Worm (Caenorhabditis elegans) whole organism, L4 larva: ENCODE results near the gene srb-11.

ENCODE experiments used
- D1046.2 ChIP-seq: fragments of 200-800 bp; sonication (Bioruptor generic); IDR thresholded peaks from 2 replicates; pipeline ENCODE4 v1.3.6; 2022; ENCODE audit warnings: missing genetic modification characterization, missing compliant biosample characterization
- F26F4.8 ChIP-seq: fragments of 200-800 bp; sonication (Bioruptor generic); conservative IDR thresholded peaks from 2 replicates; pipeline ENCODE4 v1.3.6; 2022; ENCODE audit warnings: missing genetic modification characterization, missing compliant biosample characterization
- F49E8.2 ChIP-seq: sonication (generic microtip); optimal IDR thresholded peaks from 2 replicates; lab custom pipeline; 2016; ENCODE audit warnings: missing compliant biosample characterization, mild to moderate bottlenecking, missing genetic modification characterization, borderline replicate concordance
- T20F7.1 ChIP-seq: fragments of 200-800 bp; sonication (Bioruptor generic); optimal IDR thresholded peaks from 2 replicates; lab custom pipeline; 2018; ENCODE audit warnings: mild to moderate bottlenecking, missing genetic modification characterization, missing compliant biosample characterization
- T26A8.4 ChIP-seq: fragments of 200-800 bp; sonication (Bioruptor generic); IDR thresholded peaks from 2 replicates; pipeline ENCODE4 v1.3.6; 2022; ENCODE audit warnings: missing genetic modification characterization, missing compliant biosample characterization
- Y48G9A.11 ChIP-seq: fragments of 200-800 bp; sonication (Bioruptor generic); IDR thresholded peaks from 2 replicates; pipeline ENCODE4 v1.3.6; 2022; ENCODE audit warnings: missing genetic modification reagents, missing genetic modification characterization, missing compliant biosample characterization
- Y5F2A.4 ChIP-seq: fragments of 200-800 bp; sonication (Bioruptor generic); optimal IDR thresholded peaks from 2 replicates; lab custom pipeline; 2018; ENCODE audit warnings: mild to moderate bottlenecking, missing genetic modification characterization, missing compliant biosample characterization
- aha-1 ChIP-seq: fragments of 150-350 bp; peaks from one replicate; lab custom pipeline; 2014; ENCODE audit warnings: missing biosample characterization, missing genetic modification characterization
- attf-4 ChIP-seq: sonication (generic microtip); optimal IDR thresholded peaks from 3 replicates; lab custom pipeline; 2017; ENCODE audit warnings: missing biosample characterization, missing genetic modification characterization
- ceh-44 ChIP-seq: fragments of 200-800 bp; sonication (Bioruptor generic); IDR thresholded peaks from 2 replicates; pipeline ENCODE4 v1.3.6; 2022; ENCODE audit warnings: missing genetic modification reagents, missing genetic modification characterization, missing compliant biosample characterization
- ceh-62 ChIP-seq: sonication (generic microtip); optimal IDR thresholded peaks from 2 replicates; lab custom pipeline; 2017; ENCODE audit warnings: missing biosample characterization, missing genetic modification characterization
- ceh-82 ChIP-seq: sonication (generic microtip); optimal IDR thresholded peaks from 2 replicates; lab custom pipeline; 2017; ENCODE audit warnings: missing biosample characterization, missing genetic modification characterization
- ces-1 ChIP-seq: fragments of 150-350 bp; sonication (generic microtip); optimal IDR thresholded peaks from 4 replicates; lab custom pipeline; 2014; ENCODE audit warnings: missing biosample characterization, missing genetic modification reagents, missing genetic modification characterization
- daf-8 ChIP-seq: fragments of 200-800 bp; sonication (Bioruptor generic); IDR thresholded peaks from 2 replicates; pipeline ENCODE4 v1.3.6; 2022; ENCODE audit warnings: missing genetic modification characterization, missing compliant biosample characterization
- dmd-8 ChIP-seq: fragments of 200-800 bp; sonication (Bioruptor generic); IDR thresholded peaks from 2 replicates; pipeline ENCODE4 v1.3.6; 2022; ENCODE audit warnings: missing genetic modification characterization, missing compliant biosample characterization
- duxl-1 ChIP-seq: sonication (generic microtip); optimal IDR thresholded peaks from 2 replicates; lab custom pipeline; 2016; ENCODE audit warnings: mild to moderate bottlenecking, missing genetic modification characterization, moderate library complexity, missing compliant biosample characterization; ENCODE audit not compliant: poor library complexity
- dve-1 ChIP-seq: sonication (generic microtip); optimal IDR thresholded peaks from 2 replicates; lab custom pipeline; 2017; ENCODE audit warnings: antibody characterized with exemption, mild to moderate bottlenecking, missing genetic modification characterization, missing compliant biosample characterization; ENCODE audit not compliant: insufficient read depth
- egl-43 ChIP-seq: fragments of 200-800 bp; sonication (Bioruptor generic); IDR thresholded peaks from 2 replicates; pipeline ENCODE4 v1.3.6; 2022; ENCODE audit warnings: missing genetic modification reagents, missing genetic modification characterization, missing compliant biosample characterization
- fkh-10 ChIP-seq: fragments of 150-350 bp; optimal IDR thresholded peaks from 2 replicates; lab custom pipeline; 2014; ENCODE audit warnings: missing biosample characterization, missing genetic modification reagents, missing genetic modification characterization
- gei-8 ChIP-seq: fragments of 200-800 bp; sonication (Bioruptor generic); optimal IDR thresholded peaks from 2 replicates; lab custom pipeline; 2018; ENCODE audit warnings: mild to moderate bottlenecking, missing genetic modification characterization, missing compliant biosample characterization
- hif-1 ChIP-seq, 2 experiments: sonication (generic microtip); optimal IDR thresholded peaks; 2 replicates each; lab custom pipeline; 2016 to 2017; ENCODE audit warnings: missing compliant biosample characterization in 2 of 2, missing genetic modification characterization in 2 of 2, missing genetic modification reagents in 2 of 2, missing genotype in 2 of 2, mild to moderate bottlenecking in 1 of 2
- hlh-11 ChIP-seq: fragments of 200-800 bp; sonication (Bioruptor generic); optimal IDR thresholded peaks from 2 replicates; lab custom pipeline; 2018; ENCODE audit warnings: mild to moderate bottlenecking, missing genetic modification characterization, missing compliant biosample characterization
- hlh-30 ChIP-seq: sonication (generic microtip); optimal IDR thresholded peaks from 2 replicates; lab custom pipeline; 2017; ENCODE audit warnings: antibody characterized with exemption, mild to moderate bottlenecking, missing genetic modification characterization, missing compliant biosample characterization; ENCODE audit not compliant: insufficient read depth
- lim-7 ChIP-seq: fragments of 200-800 bp; sonication (Bioruptor generic); IDR thresholded peaks from 2 replicates; pipeline ENCODE4 v1.3.6; 2022; ENCODE audit warnings: missing genetic modification characterization, missing compliant biosample characterization
- lin-1 ChIP-seq: fragments of 200-800 bp; sonication (Bioruptor generic); IDR thresholded peaks from 2 replicates; pipeline ENCODE4 v1.3.6; 2022; ENCODE audit warnings: missing genetic modification reagents, missing genetic modification characterization, missing compliant biosample characterization
- lin-15B ChIP-seq: fragments of 150-350 bp; sonication (generic microtip); optimal IDR thresholded peaks from 3 replicates; lab custom pipeline; 2014; ENCODE audit warnings: missing biosample characterization, missing genetic modification characterization
- lin-39 ChIP-seq: fragments of 150-350 bp; optimal IDR thresholded peaks from 2 replicates; lab custom pipeline; 2014; ENCODE audit warnings: missing biosample characterization, missing genetic modification reagents, missing genetic modification characterization
- lir-3 ChIP-seq: sonication (generic microtip); optimal IDR thresholded peaks from 2 replicates; lab custom pipeline; 2016; ENCODE audit warnings: mild to moderate bottlenecking, missing genetic modification characterization, missing compliant biosample characterization
- lsy-2 ChIP-seq, 2 experiments: fragments of 150-350 bp in 1 of 2; sonication (generic microtip) in 1 of 2; optimal IDR thresholded peaks; 2 replicates each; lab custom pipeline; 2014 to 2017; ENCODE audit warnings: missing biosample characterization in 2 of 2, missing genetic modification characterization in 2 of 2
- mdl-1 ChIP-seq, 2 experiments: fragments of 150-350 bp in 1 of 2; sonication (generic microtip) in 1 of 2; optimal IDR thresholded peaks; 2 replicates each; lab custom pipeline; 2014 to 2017; ENCODE audit warnings: missing biosample characterization in 2 of 2, missing genetic modification characterization in 2 of 2
- mxl-2 ChIP-seq: fragments of 200-800 bp; sonication (Bioruptor generic); conservative IDR thresholded peaks from 2 replicates; pipeline ENCODE4 v1.3.6; 2022; ENCODE audit warnings: missing genetic modification reagents, missing genetic modification characterization, missing compliant biosample characterization
- mxl-3 ChIP-seq: fragments of 200-800 bp; sonication (Bioruptor generic); optimal IDR thresholded peaks from 2 replicates; lab custom pipeline; 2018; ENCODE audit warnings: mild to moderate bottlenecking, missing genetic modification characterization, missing compliant biosample characterization
- nhr-10 ChIP-seq: fragments of 150-350 bp; optimal IDR thresholded peaks from 2 replicates; lab custom pipeline; 2014; ENCODE audit warnings: missing biosample characterization, missing genetic modification characterization
- nhr-102 ChIP-seq: sonication (generic microtip); optimal IDR thresholded peaks from 2 replicates; lab custom pipeline; 2016; ENCODE audit warnings: mild to moderate bottlenecking, missing genetic modification characterization, moderate library complexity, missing compliant biosample characterization
- nhr-28 ChIP-seq: fragments of 150-350 bp; optimal IDR thresholded peaks from 2 replicates; lab custom pipeline; 2014; ENCODE audit warnings: missing biosample characterization, missing genetic modification characterization
- nhr-76 ChIP-seq: fragments of 150-350 bp; optimal IDR thresholded peaks from 2 replicates; lab custom pipeline; 2014; ENCODE audit warnings: missing biosample characterization, missing genetic modification characterization
- rbr-2 ChIP-seq: sonication (generic microtip); optimal IDR thresholded peaks from 2 replicates; lab custom pipeline; 2016; ENCODE audit warnings: missing genotype, missing genetic modification characterization, missing compliant biosample characterization
- saeg-2 ChIP-seq: fragments of 200-800 bp; sonication (Bioruptor generic); IDR thresholded peaks from 2 replicates; pipeline ENCODE4 v1.3.6; 2022; ENCODE audit warnings: missing genetic modification reagents, missing genetic modification characterization, missing compliant biosample characterization
- skn-1 ChIP-seq: fragments of 150-350 bp; optimal IDR thresholded peaks from 2 replicates; lab custom pipeline; 2014; ENCODE audit warnings: missing biosample characterization, missing genetic modification characterization
- snpc-1.2 ChIP-seq: fragments of 200-800 bp; sonication (Bioruptor generic); IDR thresholded peaks from 2 replicates; pipeline ENCODE4 v1.3.6; 2022; ENCODE audit warnings: missing genetic modification reagents, missing genetic modification characterization, missing compliant biosample characterization
- tra-1 ChIP-seq: fragments of 200-800 bp; sonication (Bioruptor generic); IDR thresholded peaks from 2 replicates; pipeline ENCODE4 v1.3.6; 2022; ENCODE audit warnings: missing genetic modification reagents, missing genetic modification characterization, missing compliant biosample characterization
- vab-7 ChIP-seq: fragments of 200-800 bp; sonication (Bioruptor generic); IDR thresholded peaks from 2 replicates; pipeline ENCODE4 v1.3.6; 2022; ENCODE audit warnings: missing genetic modification reagents, missing genetic modification characterization, missing compliant biosample characterization
- zag-1 ChIP-seq: fragments of 150-350 bp; optimal IDR thresholded peaks from 2 replicates; lab custom pipeline; 2014; ENCODE audit warnings: missing biosample characterization, missing genetic modification characterization
- zip-11 ChIP-seq: fragments of 200-800 bp; sonication (Bioruptor generic); IDR thresholded peaks from 2 replicates; pipeline ENCODE4 v1.3.6; 2022; ENCODE audit warnings: missing genetic modification characterization, missing compliant biosample characterization
- ztf-11 ChIP-seq: fragments of 150-350 bp; optimal IDR thresholded peaks from 2 replicates; lab custom pipeline; 2014; ENCODE audit warnings: missing biosample characterization, missing genetic modification characterization

Gene srb-11

ce11 chrIII:6452278-6452677 lies 40.4 kb downstream of the srb-11 start, which contains the start of gene set-1:
set-1 (minus strand) TSS chrIII:6452378.
- no peak for TF ChIP-seq dmd-8 (GFP tag; lab: Robert Waterston, UW)
- TF ChIP-seq mxl-2 (GFP tag; lab: Robert Waterston, UW): no peak
- no peak for TF ChIP-seq nhr-76
- no peak for TF ChIP-seq lim-7 (GFP tag; lab: Robert Waterston, UW)
- no peak for TF ChIP-seq ces-1 (GFP tag; lab: Kevin White, UChicago)
- no peak for TF ChIP-seq Y48G9A.11 (GFP tag; lab: Robert Waterston, UW)
- TF ChIP-seq daf-8 (GFP tag; lab: Robert Waterston, UW): no peak
- TF ChIP-seq ceh-44 (GFP tag; lab: Robert Waterston, UW): no peak
- TF ChIP-seq T20F7.1 (GFP tag; lab: Kevin White, UChicago): no peak
- TF ChIP-seq egl-43 (GFP tag; lab: Robert Waterston, UW): no peak

DNA sequence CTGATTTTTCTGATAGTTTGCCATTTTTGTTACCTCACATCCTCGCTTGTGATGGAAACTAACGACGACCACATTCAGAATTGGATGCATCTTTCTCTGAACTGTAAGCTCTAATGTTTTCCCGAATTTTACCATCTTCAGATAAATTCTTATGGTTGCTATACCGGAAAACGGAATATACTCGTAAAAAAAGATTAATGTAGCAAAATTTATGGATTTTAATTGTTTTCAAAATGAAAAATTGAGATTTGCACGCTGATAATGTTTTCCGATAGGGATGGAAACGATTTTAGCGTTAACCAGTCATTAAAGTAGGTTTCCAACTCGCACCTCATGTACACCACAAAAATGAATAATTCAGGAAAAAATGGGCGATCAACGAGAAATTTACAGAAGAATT lies 42.1 kb downstream of the srb-11 start, which contains the start of gene T26A5.6:
T26A5.6 (minus strand) TSS at position 101 of the 400 bp plus-strand sequence.
- TF ChIP-seq hlh-30: no peak
- no peak for TF ChIP-seq zip-11 (GFP tag; lab: Robert Waterston, UW)
- no peak for TF ChIP-seq lir-3 (tag; lab: Kevin White, UChicago)

DNA sequence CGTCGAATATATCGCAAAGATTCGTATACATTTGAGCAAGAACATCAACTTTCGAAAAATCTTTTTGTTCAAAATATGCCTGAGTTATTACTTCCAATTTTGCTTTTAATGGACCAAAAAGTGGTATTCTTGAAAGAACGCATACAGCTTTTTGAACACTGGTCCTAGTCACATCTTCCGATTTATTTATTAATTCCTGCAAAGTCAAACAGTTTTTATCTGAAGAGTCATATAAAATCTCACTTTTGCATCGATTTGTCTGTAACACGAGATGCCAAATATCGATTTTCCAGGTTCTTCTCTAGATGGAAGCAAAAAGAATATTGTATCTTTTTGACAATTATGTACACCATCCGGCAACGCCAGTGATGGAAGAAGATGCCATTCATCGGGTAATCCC lies 42.9 kb downstream of the srb-11 start:
- TF ChIP-seq skn-1 (tag; lab: Kevin White, UChicago) (no peak), nhr-102 (tag; lab: Kevin White, UChicago) (peak; percentile 4), snpc-1.2 (GFP tag; lab: Robert Waterston, UW) (no peak), aha-1 (peak; percentile 96), mdl-1 (tag; optimal IDR thresholded peaks at IDR 0.05; lab: Kevin White, UChicago) (no peak)

DNA sequence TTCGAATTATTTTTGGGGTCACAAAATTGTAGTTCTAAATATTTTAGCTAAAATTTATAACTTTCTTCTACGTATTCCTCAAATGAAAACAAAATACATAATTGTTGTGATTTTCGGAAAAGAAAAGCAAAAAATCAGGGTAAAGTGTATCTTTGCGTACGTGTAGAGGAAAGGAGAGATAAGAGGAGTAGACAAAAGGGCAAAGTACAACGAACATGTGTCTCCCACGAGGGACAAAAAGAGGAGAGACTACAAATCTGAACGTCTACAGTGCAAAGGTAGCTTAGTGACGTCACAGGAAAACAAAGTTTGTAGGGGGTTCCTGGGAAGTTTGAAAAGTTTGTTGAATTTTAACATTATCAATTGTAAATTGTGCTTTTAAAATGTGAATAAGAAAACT lies 45.2 kb downstream of the srb-11 start:
- TF ChIP-seq attf-4 (tag; lab: Kevin White, UChicago): no peak
- no peak for TF ChIP-seq zag-1 (tag; lab: Kevin White, UChicago)
- no peak for TF ChIP-seq duxl-1 (tag; lab: Kevin White, UChicago)
- no peak for TF ChIP-seq gei-8
- TF ChIP-seq ztf-11 (tag; lab: Kevin White, UChicago): no peak
- peak; percentile 89 for TF ChIP-seq mxl-3 (GFP tag; lab: Kevin White, UChicago)
- no peak for TF ChIP-seq saeg-2 (GFP tag; lab: Robert Waterston, UW)
- TF ChIP-seq T20F7.1 (GFP tag; lab: Kevin White, UChicago): peak; percentile 53
- TF ChIP-seq hlh-30: peak; percentile 82
- TF ChIP-seq fkh-10 (GFP tag; lab: Kevin White, UChicago): no peak
- peak; percentile 89 for TF ChIP-seq hlh-11 (tag; lab: Kevin White, UChicago)
- TF ChIP-seq nhr-102 (tag; lab: Kevin White, UChicago): peak; percentile 26
- TF ChIP-seq nhr-28: peak; percentile 93
- TF ChIP-seq ceh-82 (tag; lab: Kevin White, UChicago): no peak
- no peak for TF ChIP-seq ceh-62 (tag; lab: Kevin White, UChicago)
- no peak for TF ChIP-seq rbr-2 (tag; lab: Kevin White, UChicago)
- TF ChIP-seq lsy-2 (tag; optimal IDR thresholded peaks at IDR 0.05; lab: Kevin White, UChicago): peak in 1 of 2 experiments; percentile 73
- no peak for TF ChIP-seq Y48G9A.11 (GFP tag; lab: Robert Waterston, UW)
- TF ChIP-seq vab-7 (GFP tag; lab: Robert Waterston, UW): no peak
- peak; percentile 39; the same call in 1 of the 2 replicates for TF ChIP-seq lin-1 (GFP tag; lab: Robert Waterston, UW)
- no peak for TF ChIP-seq lin-39 (tag; lab: Kevin White, UChicago)
- TF ChIP-seq lir-3 (tag; lab: Kevin White, UChicago): no peak
- TF ChIP-seq dmd-8 (GFP tag; lab: Robert Waterston, UW): no peak
- no peak for TF ChIP-seq Y5F2A.4 (GFP tag; lab: Kevin White, UChicago)
- TF ChIP-seq F26F4.8 (GFP tag; lab: Robert Waterston, UW): no peak
- TF ChIP-seq lin-15B: no peak
- TF ChIP-seq hif-1 (tag; optimal IDR thresholded peaks at IDR 0.05; lab: Kevin White, UChicago): peak; percentile 6 to 63
- TF ChIP-seq nhr-10 (tag; lab: Kevin White, UChicago): peak; percentile 22
- 0 out of 2 replicates have a peak, but pooled peaks have one; percentile 26 for TF ChIP-seq T26A8.4 (GFP tag; lab: Robert Waterston, UW)
- TF ChIP-seq F49E8.2 (tag; lab: Kevin White, UChicago): no peak
- no peak for TF ChIP-seq lim-7 (GFP tag; lab: Robert Waterston, UW)
- TF ChIP-seq D1046.2 (GFP tag; lab: Robert Waterston, UW): no peak
- TF ChIP-seq tra-1 (GFP tag; lab: Robert Waterston, UW): peak; percentile 82
- peak; percentile 79 for TF ChIP-seq dve-1 (tag; lab: Kevin White, UChicago)
